Worm (Caenorhabditis elegans) whole organism, young adult: Measurements from ENCODE around the gene lrr-1.

ENCODE experiments used
- B0261.1 ChIP-seq: sonication (generic microtip); optimal IDR thresholded peaks from 2 replicates; lab custom pipeline; 2016; ENCODE audit warnings: mild to moderate bottlenecking, missing genetic modification characterization, moderate library complexity, missing compliant biosample characterization
- F10E7.11 ChIP-seq: sonication (generic microtip); optimal IDR thresholded peaks from 2 replicates; lab custom pipeline; 2017; ENCODE audit warnings: mild to moderate bottlenecking, missing genetic modification characterization, moderate library complexity, missing compliant biosample characterization
- F22D6.2 ChIP-seq: sonication (generic microtip); optimal IDR thresholded peaks from 2 replicates; lab custom pipeline; 2016; ENCODE audit warnings: mild to moderate bottlenecking, missing genetic modification characterization, missing compliant biosample characterization
- F23B12.7 ChIP-seq: sonication (generic microtip); optimal IDR thresholded peaks from 2 replicates; lab custom pipeline; 2017; ENCODE audit warnings: missing genetic modification characterization, mild to moderate bottlenecking, missing compliant biosample characterization, antibody characterized with exemption, moderate library complexity; ENCODE audit not compliant: insufficient read depth
- F39B2.1 ChIP-seq: fragments of 200-800 bp; sonication (Bioruptor generic); IDR thresholded peaks from 2 replicates; pipeline ENCODE4 v1.3.6; 2022; ENCODE audit warnings: missing genetic modification reagents, missing genetic modification characterization, missing compliant biosample characterization
- F52B5.7 ChIP-seq: sonication (generic microtip); optimal IDR thresholded peaks from 2 replicates; lab custom pipeline; 2016; ENCODE audit warnings: mild to moderate bottlenecking, missing genetic modification characterization, missing compliant biosample characterization
- F57C9.4 ChIP-seq: sonication (generic microtip); optimal IDR thresholded peaks from 2 replicates; lab custom pipeline; 2017; ENCODE audit warnings: mild to moderate bottlenecking, missing genetic modification characterization, missing compliant biosample characterization
- T07F8.4 ChIP-seq: sonication (generic microtip); optimal IDR thresholded peaks from 2 replicates; lab custom pipeline; 2016; ENCODE audit warnings: mild to moderate bottlenecking, missing genetic modification characterization, moderate library complexity, missing compliant biosample characterization
- Y53G8AR.9 ChIP-seq: fragments of 200-800 bp; sonication (Bioruptor generic); conservative IDR thresholded peaks from 2 replicates; pipeline ENCODE4 v1.3.6; 2022; ENCODE audit warnings: missing genetic modification reagents, missing genetic modification characterization, missing compliant biosample characterization
- Y56A3A.18 ChIP-seq: fragments of 200-800 bp; sonication (Bioruptor generic); IDR thresholded peaks from 2 replicates; pipeline ENCODE4 v1.3.6; 2022; ENCODE audit warnings: missing genetic modification reagents, missing genetic modification characterization, missing compliant biosample characterization
- Y79H2A.3 ChIP-seq: fragments of 200-800 bp; sonication (Bioruptor generic); conservative IDR thresholded peaks from 2 replicates; pipeline ENCODE4 v1.3.6; 2022; ENCODE audit warnings: missing genetic modification reagents, missing genetic modification characterization, missing compliant biosample characterization
- Y95B8A.8 ChIP-seq: fragments of 200-800 bp; sonication (Bioruptor generic); IDR thresholded peaks from 2 replicates; pipeline ENCODE4 v1.3.6; 2022; ENCODE audit warnings: missing genetic modification reagents, missing genetic modification characterization, missing compliant biosample characterization
- ZK185.1 ChIP-seq: sonication (generic microtip); optimal IDR thresholded peaks from 2 replicates; lab custom pipeline; 2016; ENCODE audit warnings: mild to moderate bottlenecking, missing genetic modification characterization, missing compliant biosample characterization; ENCODE audit not compliant: poor library complexity, severe bottlenecking
- aptf-3 ChIP-seq: fragments of 200-800 bp; sonication (Bioruptor generic); IDR thresholded peaks from 2 replicates; pipeline ENCODE4 v1.3.6; 2022; ENCODE audit warnings: missing genetic modification characterization, missing compliant biosample characterization
- atf-7 ChIP-seq: sonication (generic microtip); optimal IDR thresholded peaks from 2 replicates; lab custom pipeline; 2017; ENCODE audit warnings: mild to moderate bottlenecking, missing genetic modification characterization, missing compliant biosample characterization
- attf-5 ChIP-seq: fragments of 200-800 bp; sonication (Bioruptor generic); optimal IDR thresholded peaks from 2 replicates; lab custom pipeline; 2018; ENCODE audit warnings: mild to moderate bottlenecking, missing genetic modification characterization, missing compliant biosample characterization
- attf-6 ChIP-seq: fragments of 200-800 bp; sonication (Bioruptor generic); IDR thresholded peaks from 2 replicates; pipeline ENCODE4 v1.3.6; 2022; ENCODE audit warnings: missing genetic modification reagents, missing genetic modification characterization, missing compliant biosample characterization
- bed-2 ChIP-seq: fragments of 200-800 bp; sonication (Bioruptor generic); IDR thresholded peaks from 2 replicates; pipeline ENCODE4 v1.3.6; 2022; ENCODE audit warnings: missing genetic modification reagents, missing genetic modification characterization, missing compliant biosample characterization
- cebp-1 ChIP-seq, 2 experiments: fragments of 200-800 bp in 1 of 2; sonication (Bioruptor generic) in 1 of 2; sonication (generic microtip) in 1 of 2; IDR thresholded peaks in 1 of 2; optimal IDR thresholded peaks in 1 of 2; 2 replicates each; pipeline versions ENCODE4 v1.3.6 to Lab custom; 2017 to 2022; ENCODE audit warnings: missing compliant biosample characterization in 2 of 2, missing genetic modification characterization in 2 of 2, mild to moderate bottlenecking in 1 of 2, missing genetic modification reagents in 1 of 2, moderate library complexity in 1 of 2
- cebp-2 ChIP-seq: fragments of 200-800 bp; sonication (Bioruptor generic); IDR thresholded peaks from 2 replicates; pipeline ENCODE4 v1.3.6; 2022; ENCODE audit warnings: missing genetic modification characterization, missing compliant biosample characterization
- ceh-40 ChIP-seq: fragments of 200-800 bp; sonication (Bioruptor generic); IDR thresholded peaks from 2 replicates; pipeline ENCODE4 v1.3.6; 2022; ENCODE audit warnings: missing genetic modification characterization, missing compliant biosample characterization
- ceh-58 ChIP-seq: fragments of 200-800 bp; sonication (Bioruptor generic); IDR thresholded peaks from 2 replicates; pipeline ENCODE4 v1.3.6; 2022; ENCODE audit warnings: missing genetic modification characterization, missing compliant biosample characterization
- ceh-79 ChIP-seq: sonication (generic microtip); optimal IDR thresholded peaks from 2 replicates; lab custom pipeline; 2017; ENCODE audit warnings: mild to moderate bottlenecking, missing genetic modification characterization, missing compliant biosample characterization
- chd-7 ChIP-seq: sonication (generic microtip); optimal IDR thresholded peaks from 2 replicates; lab custom pipeline; 2016; ENCODE audit warnings: mild to moderate bottlenecking, missing genetic modification characterization, moderate library complexity, missing compliant biosample characterization
- egl-44 ChIP-seq: fragments of 200-800 bp; sonication (Bioruptor generic); IDR thresholded peaks from 2 replicates; pipeline ENCODE4 v1.3.6; 2022; ENCODE audit warnings: missing genetic modification reagents, missing genetic modification characterization, missing compliant biosample characterization
- hlh-12 ChIP-seq: sonication (generic microtip); optimal IDR thresholded peaks from 2 replicates; lab custom pipeline; 2016; ENCODE audit warnings: missing genetic modification characterization, missing compliant biosample characterization
- hmg-20 ChIP-seq: fragments of 200-800 bp; sonication (Bioruptor generic); IDR thresholded peaks from 2 replicates; pipeline ENCODE4 v1.3.6; 2022; ENCODE audit warnings: missing genetic modification reagents, missing genetic modification characterization, missing compliant biosample characterization
- let-526 ChIP-seq: fragments of 200-800 bp; sonication (Bioruptor generic); IDR thresholded peaks from 2 replicates; pipeline ENCODE4 v1.3.6; 2022; ENCODE audit warnings: missing genetic modification reagents, missing genetic modification characterization, missing compliant biosample characterization
- lin-26 ChIP-seq: fragments of 200-800 bp; sonication (Bioruptor generic); IDR thresholded peaks from 2 replicates; pipeline ENCODE4 v1.3.6; 2022; ENCODE audit warnings: missing genetic modification reagents, missing genetic modification characterization, missing compliant biosample characterization
- madf-10 ChIP-seq: sonication (generic microtip); optimal IDR thresholded peaks from 2 replicates; lab custom pipeline; 2016; ENCODE audit warnings: mild to moderate bottlenecking, missing genetic modification characterization, missing compliant biosample characterization
- nfyb-1 ChIP-seq: fragments of 200-800 bp; sonication (Bioruptor generic); IDR thresholded peaks from 2 replicates; pipeline ENCODE4 v1.3.6; 2022; ENCODE audit warnings: missing genetic modification reagents, missing genetic modification characterization, missing compliant biosample characterization
- nhr-179 ChIP-seq: sonication (generic microtip); optimal IDR thresholded peaks from 2 replicates; lab custom pipeline; 2016; ENCODE audit warnings: mild to moderate bottlenecking, missing genetic modification characterization, missing compliant biosample characterization
- nhr-27 ChIP-seq: fragments of 200-800 bp; sonication (Bioruptor generic); optimal IDR thresholded peaks from 2 replicates; lab custom pipeline; 2018; ENCODE audit warnings: mild to moderate bottlenecking, missing genetic modification characterization, moderate library complexity, missing compliant biosample characterization
- rec-8 ChIP-seq, 2 experiments: sonication (generic microtip); optimal IDR thresholded peaks; 2 replicates each; lab custom pipeline; 2016; ENCODE audit warnings: mild to moderate bottlenecking in 2 of 2, missing genetic modification characterization in 2 of 2, missing genetic modification reagents in 2 of 2, missing genotype in 2 of 2, missing biosample characterization in 1 of 2, missing compliant biosample characterization in 1 of 2, moderate library complexity in 1 of 2
- snpc-1.1 ChIP-seq: sonication (generic microtip); optimal IDR thresholded peaks from 2 replicates; lab custom pipeline; 2017; ENCODE audit warnings: missing genetic modification characterization, mild to moderate bottlenecking, missing compliant biosample characterization, antibody characterized with exemption, moderate library complexity, missing genotype, missing genetic modification reagents; ENCODE audit not compliant: insufficient read depth
- snpc-1.3 ChIP-seq: sonication (generic microtip); optimal IDR thresholded peaks from 2 replicates; lab custom pipeline; 2017; ENCODE audit warnings: missing genetic modification characterization, mild to moderate bottlenecking, missing compliant biosample characterization, antibody characterized with exemption, moderate library complexity, missing genotype, missing genetic modification reagents; ENCODE audit not compliant: insufficient read depth
- snpc-3.4 ChIP-seq: sonication (generic microtip); optimal IDR thresholded peaks from 2 replicates; lab custom pipeline; 2017; ENCODE audit warnings: missing genetic modification characterization, mild to moderate bottlenecking, missing compliant biosample characterization, antibody characterized with exemption, moderate library complexity, missing genotype, missing genetic modification reagents
- somi-1 ChIP-seq: fragments of 200-800 bp; sonication (Bioruptor generic); optimal IDR thresholded peaks from 2 replicates; lab custom pipeline; 2018; ENCODE audit warnings: mild to moderate bottlenecking, missing genetic modification characterization, missing compliant biosample characterization
- tbp1 ChIP-seq: fragments of 200-800 bp; sonication (Bioruptor generic); optimal IDR thresholded peaks from 2 replicates; lab custom pipeline; 2018; ENCODE audit warnings: mild to moderate bottlenecking, missing genetic modification characterization, missing compliant biosample characterization
- tbx-9 ChIP-seq: sonication (generic microtip); optimal IDR thresholded peaks from 2 replicates; lab custom pipeline; 2016; ENCODE audit warnings: borderline replicate concordance, missing genetic modification characterization, inconsistent platforms, missing compliant biosample characterization
- unc-130 ChIP-seq: sonication (generic microtip); optimal IDR thresholded peaks from 2 replicates; lab custom pipeline; 2016; ENCODE audit warnings: missing genetic modification reagents, missing genetic modification characterization, missing compliant biosample characterization
- zim-3 ChIP-seq: sonication (generic microtip); optimal IDR thresholded peaks from 2 replicates; lab custom pipeline; 2017; ENCODE audit warnings: mild to moderate bottlenecking, missing genetic modification characterization, moderate library complexity, missing compliant biosample characterization
- ztf-18 ChIP-seq: sonication (generic microtip); optimal IDR thresholded peaks from 2 replicates; lab custom pipeline; 2016; ENCODE audit warnings: missing genotype, mild to moderate bottlenecking, missing genetic modification characterization, missing compliant biosample characterization
- ztf-25 ChIP-seq: fragments of 200-800 bp; sonication (Bioruptor generic); IDR thresholded peaks from 2 replicates; pipeline ENCODE4 v1.3.6; 2022; ENCODE audit warnings: missing genetic modification reagents, missing genetic modification characterization, missing compliant biosample characterization
- ztf-26 ChIP-seq: sonication (generic microtip); optimal IDR thresholded peaks from 2 replicates; lab custom pipeline; 2017; ENCODE audit warnings: missing genetic modification characterization, missing compliant biosample characterization

lrr-1 gene

DNA sequence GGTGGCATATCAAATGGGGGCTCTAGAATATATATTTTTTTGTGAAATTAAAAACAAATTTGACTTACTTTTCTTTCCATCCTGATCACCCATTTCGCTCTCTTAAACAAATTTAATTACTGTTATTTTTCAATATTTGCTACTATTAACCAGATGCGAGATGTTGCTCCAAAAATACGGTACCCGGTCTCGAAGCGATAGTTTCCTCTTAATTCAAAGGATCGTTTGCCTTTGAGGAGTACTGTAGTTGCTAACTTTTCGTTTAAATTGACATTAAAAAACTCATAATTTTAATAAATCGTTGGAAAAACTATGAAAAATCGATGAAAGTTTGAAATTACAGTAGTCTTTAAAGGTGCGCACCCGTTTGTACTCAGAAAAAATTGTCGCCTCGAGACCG, 47.1 kb upstream of the lrr-1 start, which contains the start of gene C04G6.4:
Gene C04G6.4, minus strand, starts transcription at position 101 of the 400 bp plus-strand sequence.
- no peak for TF ChIP-seq chd-7 (tag; lab: Kevin White, UChicago)
- no peak for TF ChIP-seq F52B5.7 (tag; lab: Kevin White, UChicago)
- TF ChIP-seq ZK185.1: no peak
- TF ChIP-seq, all 124 proteins: peak for 0

DNA sequence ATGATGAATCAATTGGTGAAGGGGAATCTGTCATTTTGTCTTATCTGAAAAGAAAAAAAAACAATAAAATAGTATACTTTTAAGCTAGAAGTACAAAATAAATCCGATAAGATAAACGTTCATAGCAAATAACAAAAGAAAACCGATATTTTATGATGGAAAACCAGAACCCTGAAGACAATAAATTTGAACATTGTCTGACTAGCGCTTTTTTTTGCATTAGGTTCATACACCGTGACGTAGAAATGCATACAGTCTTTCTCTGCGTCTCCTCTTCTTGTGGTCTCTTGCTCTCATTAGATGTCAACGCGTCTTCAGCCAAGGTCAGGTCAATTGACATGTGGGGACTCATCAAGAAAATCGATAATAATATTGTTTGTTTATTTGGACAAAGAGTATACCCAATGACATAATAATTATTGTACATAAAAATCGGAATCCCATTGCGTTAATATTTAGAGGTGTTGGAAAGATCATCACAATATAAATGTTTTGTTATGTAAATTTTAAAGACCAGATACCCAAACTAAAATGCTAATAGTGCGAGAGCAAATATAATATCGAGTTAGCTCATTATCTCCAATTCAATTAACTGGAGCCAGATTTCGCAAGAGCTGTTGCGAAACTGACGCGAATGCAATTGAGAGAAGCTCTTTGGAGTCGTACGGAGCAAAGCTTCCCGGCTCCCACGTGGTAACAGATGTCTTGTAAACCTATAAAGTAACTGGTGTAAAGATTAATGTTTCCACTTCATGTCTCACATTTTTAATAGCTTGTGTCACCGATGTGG, 45.1 kb upstream of the lrr-1 start, which contains the start of gene dsh-2:
Gene dsh-2, minus strand, starts transcription at position 51 of the 790 bp plus-strand sequence.
- TF ChIP-seq attf-6 (GFP tag; lab: Robert Waterston, UW) (no peak), madf-10 (tag; lab: Kevin White, UChicago) (no peak), snpc-1.3 (tag; lab: Kevin White, UChicago) (no peak), B0261.1 (tag; lab: Kevin White, UChicago) (no peak), nhr-27 (tag; lab: Kevin White, UChicago) (no peak), T07F8.4 (tag; lab: Kevin White, UChicago) (no peak), hmg-20 (GFP tag; lab: Robert Waterston, UW) (no peak), ztf-18 (tag; lab: Kevin White, UChicago) (no peak), cebp-2 (GFP tag; lab: Robert Waterston, UW) (no peak), lin-26 (GFP tag; lab: Robert Waterston, UW) (no peak), Y56A3A.18 (no peak), aptf-3 (GFP tag; lab: Robert Waterston, UW) (no peak), snpc-1.1 (tag; lab: Kevin White, UChicago) (no peak), Y95B8A.8 (GFP tag; lab: Robert Waterston, UW) (no peak), ztf-26 (no peak), unc-130 (no peak), bed-2 (no peak), tbx-9 (tag; lab: Kevin White, UChicago) (no peak), Y53G8AR.9 (no peak), attf-5 (GFP tag; lab: Kevin White, UChicago) (peak; percentile 11), somi-1 (GFP tag; lab: Kevin White, UChicago) (no peak), cebp-1 (GFP tag; IDR thresholded peaks at IDR 0.05; lab: Robert Waterston, UW) (peak; percentile 56; the same call in 1 of the 2 replicates), cebp-1 (tag; optimal IDR thresholded peaks at IDR 0.05; lab: Kevin White, UChicago) (peak; percentile 90), ceh-58 (GFP tag; lab: Robert Waterston, UW) (no peak), tbp1 (peak; percentile 44), F57C9.4 (no peak), egl-44 (GFP tag; lab: Robert Waterston, UW) (no peak), let-526 (GFP tag; lab: Robert Waterston, UW) (no peak), F23B12.7 (no peak), F39B2.1 (GFP tag; lab: Robert Waterston, UW) (no peak), snpc-3.4 (tag; lab: Kevin White, UChicago) (peak; percentile 25), Y79H2A.3 (GFP tag; lab: Robert Waterston, UW) (no peak), F10E7.11 (tag; lab: Kevin White, UChicago) (no peak), zim-3 (tag; lab: Kevin White, UChicago) (no peak), nfyb-1 (GFP tag; lab: Robert Waterston, UW) (no peak), F22D6.2 (tag; lab: Kevin White, UChicago) (no peak), chd-7 (tag; lab: Kevin White, UChicago) (no peak), ztf-25 (GFP tag; lab: Robert Waterston, UW) (no peak), ceh-40 (GFP tag; lab: Robert Waterston, UW) (no peak), rec-8 (tag; optimal IDR thresholded peaks at IDR 0.05; lab: Kevin White, UChicago) (no peak), nhr-179 (tag; lab: Kevin White, UChicago) (no peak), atf-7 (tag; lab: Kevin White, UChicago) (no peak), hlh-12 (tag; lab: Kevin White, UChicago) (no peak), ceh-79 (tag; lab: Kevin White, UChicago) (no peak)
